Fruit fly (Drosophila melanogaster) whole organism, pupa: Measurements from ENCODE around the gene CG6931.
A peak's percentile ranks its signal among the peaks of the same experiment; 100 is the strongest.

Experiments
- CG10348 ChIP-seq: fragments of 200-800 bp; sonication (Bioruptor generic); IDR thresholded peaks from 2 replicates; pipeline ENCODE4 v1.3.6; 2022; ENCODE audit warnings: missing biosample characterization, missing genetic modification characterization
- CG12605 ChIP-seq: fragments of 200-800 bp; sonication (Bioruptor generic); IDR thresholded peaks from 2 replicates; pipeline ENCODE4 v1.3.6; 2022; ENCODE audit warnings: missing biosample characterization, missing genetic modification characterization
- CG13204 ChIP-seq: fragments of 200-800 bp; sonication (Bioruptor generic); optimal IDR thresholded peaks from 2 replicates; lab custom pipeline; 2018; ENCODE audit warnings: missing biosample characterization, mild to moderate bottlenecking, missing genetic modification characterization, moderate library complexity
- CG14655 ChIP-seq: fragments of 200-800 bp; sonication (Bioruptor generic); optimal IDR thresholded peaks from 3 replicates; lab custom pipeline; 2017; ENCODE audit warnings: mild to moderate bottlenecking, missing biosample characterization, missing genetic modification reagents, missing genetic modification characterization
- CG15710 ChIP-seq: fragments of 200-800 bp; sonication (Bioruptor generic); optimal IDR thresholded peaks from 2 replicates; lab custom pipeline; 2018; ENCODE audit warnings: missing biosample characterization, mild to moderate bottlenecking, missing genetic modification characterization, moderate library complexity
- CG17806 ChIP-seq: fragments of 200-800 bp; sonication (Bioruptor generic); optimal IDR thresholded peaks from 2 replicates; lab custom pipeline; 2018; ENCODE audit warnings: missing biosample characterization, mild to moderate bottlenecking, missing genetic modification characterization, moderate library complexity
- CG32121 ChIP-seq: fragments of 200-800 bp; sonication (Bioruptor generic); IDR thresholded peaks from 2 replicates; pipeline ENCODE4 v1.3.6; 2022; ENCODE audit warnings: missing biosample characterization, missing genetic modification characterization
- CG34367 ChIP-seq: fragments of 200-800 bp; sonication (Bioruptor generic); optimal IDR thresholded peaks from 2 replicates; lab custom pipeline; 2018; ENCODE audit warnings: missing biosample characterization, mild to moderate bottlenecking, missing genetic modification characterization
- CG4496 ChIP-seq: fragments of 200-800 bp; sonication (Bioruptor generic); IDR thresholded peaks from 3 replicates; pipeline ENCODE4 v1.3.6; 2022; ENCODE audit warnings: missing biosample characterization, missing genetic modification characterization
- CG8159 ChIP-seq: fragments of 200-800 bp; sonication (Bioruptor generic); optimal IDR thresholded peaks from 3 replicates; lab custom pipeline; 2018; ENCODE audit warnings: missing biosample characterization, mild to moderate bottlenecking, missing genetic modification characterization, moderate library complexity
- CG8301 ChIP-seq: fragments of 200-800 bp; sonication (Bioruptor generic); optimal IDR thresholded peaks from 2 replicates; lab custom pipeline; 2018; ENCODE audit warnings: missing biosample characterization, mild to moderate bottlenecking, missing genetic modification characterization
- CG9948 ChIP-seq: fragments of 200-800 bp; sonication (Bioruptor generic); optimal IDR thresholded peaks from 2 replicates; lab custom pipeline; 2018; ENCODE audit warnings: missing biosample characterization, mild to moderate bottlenecking, missing genetic modification characterization, moderate library complexity
- D1 ChIP-seq: fragments of 200-800 bp; sonication (Bioruptor generic); optimal IDR thresholded peaks from 2 replicates; lab custom pipeline; 2018; ENCODE audit warnings: missing biosample characterization, mild to moderate bottlenecking, missing genetic modification characterization, moderate library complexity
- EcR ChIP-seq: fragments of 200-800 bp; sonication (Bioruptor generic); optimal IDR thresholded peaks from 3 replicates; lab custom pipeline; 2019; ENCODE audit warnings: missing biosample characterization, missing genetic modification characterization, mild to moderate bottlenecking, moderate library complexity, missing genetic modification reagents
- Ets98B ChIP-seq: fragments of 200-800 bp; sonication (Bioruptor generic); IDR thresholded peaks from 2 replicates; pipeline ENCODE4 v1.3.6; 2022; ENCODE audit warnings: missing biosample characterization, missing genetic modification characterization
- Pif1A ChIP-seq: fragments of 200-800 bp; sonication (Bioruptor generic); optimal IDR thresholded peaks from 3 replicates; lab custom pipeline; 2016; ENCODE audit warnings: missing biosample characterization, missing genetic modification characterization
- Pif1B ChIP-seq: fragments of 200-800 bp; sonication (Bioruptor generic); optimal IDR thresholded peaks from 3 replicates; lab custom pipeline; 2016; ENCODE audit warnings: missing biosample characterization, missing genetic modification characterization
- Snoo ChIP-seq: fragments of 200-800 bp; sonication (Bioruptor generic); optimal IDR thresholded peaks from 3 replicates; lab custom pipeline; 2017; ENCODE audit warnings: missing biosample characterization, mild to moderate bottlenecking, missing genetic modification characterization, inconsistent platforms
- fd96Ca ChIP-seq: fragments of 200-800 bp; sonication (Bioruptor generic); IDR thresholded peaks from 3 replicates; pipeline ENCODE4 v1.3.6; 2022; ENCODE audit warnings: missing biosample characterization, missing genetic modification characterization
- gl ChIP-seq: fragments of 200-800 bp; sonication (Bioruptor generic); optimal IDR thresholded peaks from 2 replicates; lab custom pipeline; 2018; ENCODE audit warnings: missing biosample characterization, mild to moderate bottlenecking, missing genetic modification characterization
- rn ChIP-seq: fragments of 200-800 bp; sonication (Bioruptor generic); IDR thresholded peaks from 2 replicates; pipeline ENCODE4 v1.3.6; 2022; ENCODE audit warnings: missing biosample characterization, missing genetic modification characterization

The CG6931 gene

dm6 chr3L:12028534-12029029, 38.0 kb downstream of the CG6931 start:
- TF ChIP-seq CG13204 (peak; percentile 50), CG12605 (GFP tag; lab: Robert Waterston, UW) (no peak), CG4496 (peak; percentile 35; the same call in 1 of the 3 replicates), EcR (peak; percentile 71)

- TF ChIP-seq fd96Ca (GFP tag; lab: Robert Waterston, UW): peak; percentile 56; the same call in 2 of the 3 replicates
- TF ChIP-seq Ets98B: peak; percentile 45; the same call in 1 of the 2 replicates
- TF ChIP-seq Pif1B: peak; percentile 67
- TF ChIP-seq rn: no peak
- peak; percentile 68 for TF ChIP-seq CG9948 (tag; lab: Kevin White, UChicago)
- peak; percentile 66 for TF ChIP-seq CG32121
- TF ChIP-seq CG17806 (tag; lab: Kevin White, UChicago): peak; percentile 77
- peak; percentile 76 for TF ChIP-seq CG8301 (tag; lab: Kevin White, UChicago)
- peak; percentile 72; the same call in 2 of the 3 replicates for TF ChIP-seq CG4496
- peak; percentile 64 for TF ChIP-seq CG15710 (tag; lab: Kevin White, UChicago)
- no peak for TF ChIP-seq EcR
- TF ChIP-seq Snoo (tag; lab: Kevin White, UChicago): peak; percentile 5
- peak; percentile 84 for TF ChIP-seq CG14655 (GFP tag; lab: Kevin White, UChicago)
- TF ChIP-seq CG34367: peak; percentile 55
- TF ChIP-seq gl (tag; lab: Kevin White, UChicago): no peak
- peak; percentile 85 for TF ChIP-seq CG8159 (tag; lab: Kevin White, UChicago)
- TF ChIP-seq D1 (tag; lab: Kevin White, UChicago): peak; percentile 24
- no peak for TF ChIP-seq CG10348 (GFP tag; lab: Robert Waterston, UW)
- 0 out of 2 replicates have a peak, but pooled peaks have one; percentile 40 for TF ChIP-seq CG12605 (GFP tag; lab: Robert Waterston, UW)
- peak; percentile 79 for TF ChIP-seq Pif1A (GFP tag; lab: Kevin White, UChicago)
- TF ChIP-seq CG13204: no peak
Measured at dm6 chr3L:12030521-12030920, 40.0 kb downstream of the CG6931 start.

- no peak for TF ChIP-seq CG17806 (tag; lab: Kevin White, UChicago)
- no peak for TF ChIP-seq CG15710 (tag; lab: Kevin White, UChicago)
- TF ChIP-seq CG4496: no peak
Measured at dm6 chr3L:12032257-12032656, 41.7 kb downstream of the CG6931 start, which contains the start of gene CG43993. Gene CG43993, plus strand, starts transcription at chr3L:12032557.

dm6 chr3L:12036658-12037057, 46.1 kb downstream of the CG6931 start:
- TF ChIP-seq fd96Ca (GFP tag; lab: Robert Waterston, UW) (no peak), CG34367 (no peak), Snoo (tag; lab: Kevin White, UChicago) (no peak), CG10348 (GFP tag; lab: Robert Waterston, UW) (no peak), CG17806 (tag; lab: Kevin White, UChicago) (no peak), CG8159 (tag; lab: Kevin White, UChicago) (no peak), gl (tag; lab: Kevin White, UChicago) (no peak), CG32121 (no peak), CG13204 (no peak), CG15710 (tag; lab: Kevin White, UChicago) (no peak), CG4496 (no peak)
- TF ChIP-seq, all 21 proteins: peak for 0

dm6 chr3L:12037449-12038163, 47.1 kb downstream of the CG6931 start:
- TF ChIP-seq CG10348 (GFP tag; lab: Robert Waterston, UW): no peak
- no peak for TF ChIP-seq CG12605 (GFP tag; lab: Robert Waterston, UW)
- TF ChIP-seq CG15710 (tag; lab: Kevin White, UChicago): peak; percentile 29
- peak; percentile 68 for TF ChIP-seq CG17806 (tag; lab: Kevin White, UChicago)
- no peak for TF ChIP-seq EcR
- peak; percentile 35 for TF ChIP-seq CG9948 (tag; lab: Kevin White, UChicago)
- TF ChIP-seq CG8301 (tag; lab: Kevin White, UChicago): peak; percentile 51
- peak; percentile 40; the same call in 1 of the 3 replicates for TF ChIP-seq CG4496
- TF ChIP-seq Ets98B: no peak
- peak; percentile 1 for TF ChIP-seq gl (tag; lab: Kevin White, UChicago)
- peak; percentile 73 for TF ChIP-seq CG8159 (tag; lab: Kevin White, UChicago)
- peak; percentile 78 for TF ChIP-seq CG14655 (GFP tag; lab: Kevin White, UChicago)
- TF ChIP-seq Pif1A (GFP tag; lab: Kevin White, UChicago): peak; percentile 32
- no peak for TF ChIP-seq CG32121
- no peak for TF ChIP-seq Snoo (tag; lab: Kevin White, UChicago)

- no peak for TF ChIP-seq gl (tag; lab: Kevin White, UChicago)
- TF ChIP-seq Ets98B: no peak
- TF ChIP-seq CG34367: no peak
- no peak for TF ChIP-seq CG32121
- TF ChIP-seq CG4496: no peak
- no peak for TF ChIP-seq CG8159 (tag; lab: Kevin White, UChicago)
- TF ChIP-seq CG17806 (tag; lab: Kevin White, UChicago): no peak
- TF ChIP-seq Snoo (tag; lab: Kevin White, UChicago): no peak
- TF ChIP-seq D1 (tag; lab: Kevin White, UChicago): no peak
- no peak for TF ChIP-seq CG8301 (tag; lab: Kevin White, UChicago)
- no peak for TF ChIP-seq CG12605 (GFP tag; lab: Robert Waterston, UW)
Measured at dm6 chr3L:12039084-12039483, 48.5 kb downstream of the CG6931 start.
